Fruit fly (Drosophila melanogaster) whole organism, pupa: Measurements from ENCODE around the gene Elal.

Experiments
- CG10348 ChIP-seq: fragments of 200-800 bp; sonication (Bioruptor generic); IDR thresholded peaks from 2 replicates; pipeline ENCODE4 v1.3.6; 2022; ENCODE audit warnings: missing biosample characterization, missing genetic modification characterization
- CG12605 ChIP-seq: fragments of 200-800 bp; sonication (Bioruptor generic); IDR thresholded peaks from 2 replicates; pipeline ENCODE4 v1.3.6; 2022; ENCODE audit warnings: missing biosample characterization, missing genetic modification characterization
- CG13204 ChIP-seq: fragments of 200-800 bp; sonication (Bioruptor generic); optimal IDR thresholded peaks from 2 replicates; lab custom pipeline; 2018; ENCODE audit warnings: missing biosample characterization, mild to moderate bottlenecking, missing genetic modification characterization, moderate library complexity
- CG14655 ChIP-seq: fragments of 200-800 bp; sonication (Bioruptor generic); optimal IDR thresholded peaks from 3 replicates; lab custom pipeline; 2017; ENCODE audit warnings: mild to moderate bottlenecking, missing biosample characterization, missing genetic modification reagents, missing genetic modification characterization
- CG15710 ChIP-seq: fragments of 200-800 bp; sonication (Bioruptor generic); optimal IDR thresholded peaks from 2 replicates; lab custom pipeline; 2018; ENCODE audit warnings: missing biosample characterization, mild to moderate bottlenecking, missing genetic modification characterization, moderate library complexity
- CG17806 ChIP-seq: fragments of 200-800 bp; sonication (Bioruptor generic); optimal IDR thresholded peaks from 2 replicates; lab custom pipeline; 2018; ENCODE audit warnings: missing biosample characterization, mild to moderate bottlenecking, missing genetic modification characterization, moderate library complexity
- CG32121 ChIP-seq: fragments of 200-800 bp; sonication (Bioruptor generic); IDR thresholded peaks from 2 replicates; pipeline ENCODE4 v1.3.6; 2022; ENCODE audit warnings: missing biosample characterization, missing genetic modification characterization
- CG34367 ChIP-seq: fragments of 200-800 bp; sonication (Bioruptor generic); optimal IDR thresholded peaks from 2 replicates; lab custom pipeline; 2018; ENCODE audit warnings: missing biosample characterization, mild to moderate bottlenecking, missing genetic modification characterization
- CG4496 ChIP-seq: fragments of 200-800 bp; sonication (Bioruptor generic); IDR thresholded peaks from 3 replicates; pipeline ENCODE4 v1.3.6; 2022; ENCODE audit warnings: missing biosample characterization, missing genetic modification characterization
- CG8159 ChIP-seq: fragments of 200-800 bp; sonication (Bioruptor generic); optimal IDR thresholded peaks from 3 replicates; lab custom pipeline; 2018; ENCODE audit warnings: missing biosample characterization, mild to moderate bottlenecking, missing genetic modification characterization, moderate library complexity
- CG8301 ChIP-seq: fragments of 200-800 bp; sonication (Bioruptor generic); optimal IDR thresholded peaks from 2 replicates; lab custom pipeline; 2018; ENCODE audit warnings: missing biosample characterization, mild to moderate bottlenecking, missing genetic modification characterization
- CG9948 ChIP-seq: fragments of 200-800 bp; sonication (Bioruptor generic); optimal IDR thresholded peaks from 2 replicates; lab custom pipeline; 2018; ENCODE audit warnings: missing biosample characterization, mild to moderate bottlenecking, missing genetic modification characterization, moderate library complexity
- D1 ChIP-seq: fragments of 200-800 bp; sonication (Bioruptor generic); optimal IDR thresholded peaks from 2 replicates; lab custom pipeline; 2018; ENCODE audit warnings: missing biosample characterization, mild to moderate bottlenecking, missing genetic modification characterization, moderate library complexity
- EcR ChIP-seq: fragments of 200-800 bp; sonication (Bioruptor generic); optimal IDR thresholded peaks from 3 replicates; lab custom pipeline; 2019; ENCODE audit warnings: missing biosample characterization, missing genetic modification characterization, mild to moderate bottlenecking, moderate library complexity, missing genetic modification reagents
- Ets98B ChIP-seq: fragments of 200-800 bp; sonication (Bioruptor generic); IDR thresholded peaks from 2 replicates; pipeline ENCODE4 v1.3.6; 2022; ENCODE audit warnings: missing biosample characterization, missing genetic modification characterization
- Pif1A ChIP-seq: fragments of 200-800 bp; sonication (Bioruptor generic); optimal IDR thresholded peaks from 3 replicates; lab custom pipeline; 2016; ENCODE audit warnings: missing biosample characterization, missing genetic modification characterization
- Pif1B ChIP-seq: fragments of 200-800 bp; sonication (Bioruptor generic); optimal IDR thresholded peaks from 3 replicates; lab custom pipeline; 2016; ENCODE audit warnings: missing biosample characterization, missing genetic modification characterization
- Snoo ChIP-seq: fragments of 200-800 bp; sonication (Bioruptor generic); optimal IDR thresholded peaks from 3 replicates; lab custom pipeline; 2017; ENCODE audit warnings: missing biosample characterization, mild to moderate bottlenecking, missing genetic modification characterization, inconsistent platforms
- fd96Ca ChIP-seq: fragments of 200-800 bp; sonication (Bioruptor generic); IDR thresholded peaks from 3 replicates; pipeline ENCODE4 v1.3.6; 2022; ENCODE audit warnings: missing biosample characterization, missing genetic modification characterization
- gl ChIP-seq: fragments of 200-800 bp; sonication (Bioruptor generic); optimal IDR thresholded peaks from 2 replicates; lab custom pipeline; 2018; ENCODE audit warnings: missing biosample characterization, mild to moderate bottlenecking, missing genetic modification characterization
- rn ChIP-seq: fragments of 200-800 bp; sonication (Bioruptor generic); IDR thresholded peaks from 2 replicates; pipeline ENCODE4 v1.3.6; 2022; ENCODE audit warnings: missing biosample characterization, missing genetic modification characterization

Gene Elal

dm6 chr3R:24863894-24864293 is 1.3 kb upstream of the Elal start:
- TF ChIP-seq CG8301 (tag; lab: Kevin White, UChicago) (no peak), gl (tag; lab: Kevin White, UChicago) (no peak), CG32121 (GFP tag; lab: Robert Waterston, UW) (no peak), CG15710 (no peak), rn (GFP tag; lab: Robert Waterston, UW) (no peak), CG10348 (GFP tag; lab: Robert Waterston, UW) (no peak), CG17806 (no peak), Pif1B (GFP tag; lab: Kevin White, UChicago) (no peak), EcR (no peak), CG9948 (tag; lab: Kevin White, UChicago) (no peak), CG8159 (tag; lab: Kevin White, UChicago) (no peak), fd96Ca (GFP tag; lab: Robert Waterston, UW) (no peak), CG14655 (GFP tag; lab: Kevin White, UChicago) (no peak), Ets98B (GFP tag; lab: Robert Waterston, UW) (no peak), CG13204 (GFP tag; lab: Kevin White, UChicago) (no peak), D1 (tag; lab: Kevin White, UChicago) (no peak)

dm6 chr3R:24866976-24867375 is 1.8 kb downstream of the Elal start:
- TF ChIP-seq CG15710 (no peak), CG12605 (no peak), CG32121 (GFP tag; lab: Robert Waterston, UW) (no peak), CG8301 (tag; lab: Kevin White, UChicago) (no peak), Ets98B (GFP tag; lab: Robert Waterston, UW) (no peak), CG17806 (no peak), CG13204 (GFP tag; lab: Kevin White, UChicago) (no peak), rn (GFP tag; lab: Robert Waterston, UW) (no peak), CG4496 (GFP tag; lab: Robert Waterston, UW) (no peak), EcR (no peak), Pif1A (GFP tag; lab: Kevin White, UChicago) (no peak)

DNA sequence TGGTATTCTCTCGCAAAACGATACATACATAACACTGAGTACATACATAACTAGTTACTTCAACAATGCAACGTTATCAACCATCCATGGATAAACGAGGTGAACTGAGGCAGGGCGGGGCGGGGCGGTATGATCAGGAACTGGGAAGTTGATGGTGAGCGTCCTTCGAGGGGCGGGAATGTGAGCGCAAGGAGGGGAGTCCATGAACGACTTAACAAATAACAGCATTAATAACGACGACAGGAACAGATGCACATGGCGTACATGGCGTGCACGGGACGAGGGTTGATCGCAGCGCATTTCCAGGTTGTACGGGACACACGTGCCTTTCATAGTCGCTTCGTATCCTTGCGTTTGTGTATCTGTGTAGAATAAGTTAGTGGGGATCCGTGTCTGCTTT is 2.8 kb downstream of the Elal start:
- TF ChIP-seq rn (GFP tag; lab: Robert Waterston, UW): no peak
- TF ChIP-seq CG12605: no peak
- no peak for TF ChIP-seq Pif1A (GFP tag; lab: Kevin White, UChicago)
- TF ChIP-seq CG8301 (tag; lab: Kevin White, UChicago): no peak
- no peak for TF ChIP-seq CG8159 (tag; lab: Kevin White, UChicago)
- TF ChIP-seq Snoo (tag; lab: Kevin White, UChicago): no peak
- no peak for TF ChIP-seq Pif1B (GFP tag; lab: Kevin White, UChicago)
- TF ChIP-seq CG14655 (GFP tag; lab: Kevin White, UChicago): no peak
- no peak for TF ChIP-seq CG13204 (GFP tag; lab: Kevin White, UChicago)
- no peak for TF ChIP-seq fd96Ca (GFP tag; lab: Robert Waterston, UW)

DNA sequence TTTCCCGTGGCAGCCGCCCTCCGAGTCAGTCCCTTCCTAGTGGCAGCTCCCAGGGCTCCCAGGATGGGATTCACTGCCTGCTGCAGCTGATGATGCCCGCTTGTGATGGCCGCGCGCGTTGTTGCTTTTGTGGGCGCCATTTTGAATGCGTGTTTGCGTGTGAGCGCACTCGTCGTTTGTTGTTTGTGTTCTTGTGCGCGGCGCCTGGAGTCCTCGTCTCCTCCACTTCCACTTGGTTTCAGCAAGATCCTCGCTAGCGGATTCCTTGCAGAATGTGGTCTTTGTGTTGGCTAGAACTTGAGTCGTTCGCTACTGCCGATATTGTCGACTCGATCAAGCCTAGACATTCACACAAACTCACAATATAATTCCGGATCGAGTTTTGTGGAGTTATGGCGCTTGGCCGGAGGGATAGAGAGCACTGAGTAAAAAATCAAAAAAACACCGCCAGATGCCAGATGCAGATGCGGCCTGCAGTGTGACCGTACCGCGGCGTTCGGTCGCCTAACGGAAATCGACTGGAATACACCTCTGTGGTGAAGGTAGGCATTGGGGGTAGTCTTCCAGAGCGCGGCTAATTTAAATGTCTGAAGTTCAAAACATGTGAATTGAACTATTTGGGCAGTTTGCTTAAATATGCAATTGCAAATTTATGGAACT is 5.4 kb downstream of the Elal start, which contains the start of gene CycB3:
Gene CycB3, minus strand, starts transcription at position 428 of the 660 bp plus-strand sequence.
- TF ChIP-seq CG10348 (GFP tag; lab: Robert Waterston, UW): no peak
- peak; percentile 33 for TF ChIP-seq Snoo (tag; lab: Kevin White, UChicago)
- TF ChIP-seq CG17806: no peak
- peak; percentile 14 for TF ChIP-seq CG13204 (GFP tag; lab: Kevin White, UChicago)
- peak; percentile 10 for TF ChIP-seq gl (tag; lab: Kevin White, UChicago)
- TF ChIP-seq D1 (tag; lab: Kevin White, UChicago): no peak
- peak; percentile 2 for TF ChIP-seq EcR

- TF ChIP-seq Pif1A (GFP tag; lab: Kevin White, UChicago): no peak
- TF ChIP-seq CG12605: peak; percentile 54; the same call in 1 of the 2 replicates
- peak; percentile 75 for TF ChIP-seq CG9948 (tag; lab: Kevin White, UChicago)
- peak; percentile 67 for TF ChIP-seq CG10348 (GFP tag; lab: Robert Waterston, UW)
- TF ChIP-seq CG14655 (GFP tag; lab: Kevin White, UChicago): no peak
- peak; percentile 83 for TF ChIP-seq Snoo (tag; lab: Kevin White, UChicago)
- TF ChIP-seq CG4496 (GFP tag; lab: Robert Waterston, UW): peak; percentile 95
- peak; percentile 64 for TF ChIP-seq CG34367 (tag; lab: Kevin White, UChicago)
- TF ChIP-seq fd96Ca (GFP tag; lab: Robert Waterston, UW): peak; percentile 93
- peak; percentile 70 for TF ChIP-seq CG13204 (GFP tag; lab: Kevin White, UChicago)
- TF ChIP-seq CG17806: peak; percentile 81
- TF ChIP-seq CG8159 (tag; lab: Kevin White, UChicago): peak; percentile 80
- peak; percentile 81 for TF ChIP-seq CG15710
- peak; percentile 8 for TF ChIP-seq gl (tag; lab: Kevin White, UChicago)
- TF ChIP-seq D1 (tag; lab: Kevin White, UChicago): no peak
- TF ChIP-seq Ets98B (GFP tag; lab: Robert Waterston, UW): peak; percentile 94
- peak; percentile 66 for TF ChIP-seq Pif1B (GFP tag; lab: Kevin White, UChicago)
- no peak for TF ChIP-seq EcR
- TF ChIP-seq rn (GFP tag; lab: Robert Waterston, UW): peak; percentile 76
- peak; percentile 90 for TF ChIP-seq CG32121 (GFP tag; lab: Robert Waterston, UW)
- TF ChIP-seq CG8301 (tag; lab: Kevin White, UChicago): peak; percentile 74
Observed at dm6 chr3R:24875939-24876842, 11.0 kb downstream of the Elal start, which contains the start of gene CG3744. CG3744 (minus strand) TSS chr3R:24876654.
